Worm (Caenorhabditis elegans) whole organism, young adult: ENCODE data around the gene C17G10.7.
A peak's percentile ranks its signal among the peaks of the same experiment; 100 is the strongest.

ENCODE experiments used
- B0035.1 ChIP-seq: sonication (generic microtip); optimal IDR thresholded peaks from 2 replicates; lab custom pipeline; 2016; ENCODE audit warnings: missing genetic modification characterization, mild to moderate bottlenecking, missing compliant biosample characterization, missing genotype, missing genetic modification reagents
- B0261.1 ChIP-seq: sonication (generic microtip); optimal IDR thresholded peaks from 2 replicates; lab custom pipeline; 2016; ENCODE audit warnings: mild to moderate bottlenecking, missing genetic modification characterization, moderate library complexity, missing compliant biosample characterization
- B0336.3 ChIP-seq: fragments of 200-800 bp; sonication (Bioruptor generic); IDR thresholded peaks from 2 replicates; pipeline ENCODE4 v1.3.6; 2022; ENCODE audit warnings: missing genetic modification characterization, missing compliant biosample characterization
- F22D6.2 ChIP-seq: sonication (generic microtip); optimal IDR thresholded peaks from 2 replicates; lab custom pipeline; 2016; ENCODE audit warnings: mild to moderate bottlenecking, missing genetic modification characterization, missing compliant biosample characterization
- F23B12.7 ChIP-seq: sonication (generic microtip); optimal IDR thresholded peaks from 2 replicates; lab custom pipeline; 2017; ENCODE audit warnings: missing genetic modification characterization, mild to moderate bottlenecking, missing compliant biosample characterization, antibody characterized with exemption, moderate library complexity; ENCODE audit not compliant: insufficient read depth
- F39B2.1 ChIP-seq: fragments of 200-800 bp; sonication (Bioruptor generic); IDR thresholded peaks from 2 replicates; pipeline ENCODE4 v1.3.6; 2022; ENCODE audit warnings: missing genetic modification reagents, missing genetic modification characterization, missing compliant biosample characterization
- F57A8.1 ChIP-seq: fragments of 200-800 bp; sonication (Bioruptor generic); optimal IDR thresholded peaks from 2 replicates; lab custom pipeline; 2018; ENCODE audit warnings: mild to moderate bottlenecking, missing genetic modification characterization, moderate library complexity, missing compliant biosample characterization
- K11D2.4 ChIP-seq: fragments of 200-800 bp; sonication (Bioruptor generic); IDR thresholded peaks from 2 replicates; pipeline ENCODE4 v1.3.6; 2022; ENCODE audit warnings: missing genetic modification reagents, missing genetic modification characterization, missing compliant biosample characterization
- K12H6.12 ChIP-seq: fragments of 200-800 bp; sonication (Bioruptor generic); optimal IDR thresholded peaks from 2 replicates; lab custom pipeline; 2018; ENCODE audit warnings: mild to moderate bottlenecking, missing genetic modification characterization, missing compliant biosample characterization
- T26A5.8 ChIP-seq: sonication (generic microtip); optimal IDR thresholded peaks from 2 replicates; lab custom pipeline; 2016; ENCODE audit warnings: missing genetic modification characterization, missing compliant biosample characterization
- Y53G8AR.9 ChIP-seq: fragments of 200-800 bp; sonication (Bioruptor generic); conservative IDR thresholded peaks from 2 replicates; pipeline ENCODE4 v1.3.6; 2022; ENCODE audit warnings: missing genetic modification reagents, missing genetic modification characterization, missing compliant biosample characterization
- ZK185.1 ChIP-seq: sonication (generic microtip); optimal IDR thresholded peaks from 2 replicates; lab custom pipeline; 2016; ENCODE audit warnings: mild to moderate bottlenecking, missing genetic modification characterization, missing compliant biosample characterization; ENCODE audit not compliant: poor library complexity, severe bottlenecking
- aptf-2 ChIP-seq: fragments of 200-800 bp; sonication (Bioruptor generic); conservative IDR thresholded peaks from 2 replicates; pipeline ENCODE4 v1.3.6; 2022; ENCODE audit warnings: missing genetic modification reagents, missing genetic modification characterization, missing compliant biosample characterization
- atf-7 ChIP-seq: sonication (generic microtip); optimal IDR thresholded peaks from 2 replicates; lab custom pipeline; 2017; ENCODE audit warnings: mild to moderate bottlenecking, missing genetic modification characterization, missing compliant biosample characterization
- attf-5 ChIP-seq: fragments of 200-800 bp; sonication (Bioruptor generic); optimal IDR thresholded peaks from 2 replicates; lab custom pipeline; 2018; ENCODE audit warnings: mild to moderate bottlenecking, missing genetic modification characterization, missing compliant biosample characterization
- bed-2 ChIP-seq: fragments of 200-800 bp; sonication (Bioruptor generic); IDR thresholded peaks from 2 replicates; pipeline ENCODE4 v1.3.6; 2022; ENCODE audit warnings: missing genetic modification reagents, missing genetic modification characterization, missing compliant biosample characterization
- cebp-2 ChIP-seq: fragments of 200-800 bp; sonication (Bioruptor generic); IDR thresholded peaks from 2 replicates; pipeline ENCODE4 v1.3.6; 2022; ENCODE audit warnings: missing genetic modification characterization, missing compliant biosample characterization
- ceh-100 ChIP-seq: fragments of 200-800 bp; sonication (Bioruptor generic); IDR thresholded peaks from 2 replicates; pipeline ENCODE4 v1.3.6; 2022; ENCODE audit warnings: missing genetic modification reagents, missing genetic modification characterization, missing compliant biosample characterization
- ceh-27 ChIP-seq: fragments of 200-800 bp; sonication (Bioruptor generic); optimal IDR thresholded peaks from 2 replicates; lab custom pipeline; 2018; ENCODE audit warnings: mild to moderate bottlenecking, missing genetic modification characterization, moderate library complexity, missing compliant biosample characterization
- ceh-58 ChIP-seq: fragments of 200-800 bp; sonication (Bioruptor generic); IDR thresholded peaks from 2 replicates; pipeline ENCODE4 v1.3.6; 2022; ENCODE audit warnings: missing genetic modification characterization, missing compliant biosample characterization
- ceh-91 ChIP-seq: fragments of 200-800 bp; sonication (Bioruptor generic); IDR thresholded peaks from 2 replicates; pipeline ENCODE4 v1.3.6; 2022; ENCODE audit warnings: missing genetic modification reagents, missing genetic modification characterization, missing compliant biosample characterization
- ets-4 ChIP-seq: fragments of 200-800 bp; sonication (Bioruptor generic); optimal IDR thresholded peaks from 2 replicates; lab custom pipeline; 2018; ENCODE audit warnings: mild to moderate bottlenecking, missing genetic modification characterization, missing compliant biosample characterization
- fkh-3 ChIP-seq: sonication (generic microtip); optimal IDR thresholded peaks from 2 replicates; lab custom pipeline; 2016; ENCODE audit warnings: mild to moderate bottlenecking, missing genetic modification characterization, missing compliant biosample characterization
- hsf-1 ChIP-seq: fragments of 200-800 bp; sonication (Bioruptor generic); IDR thresholded peaks from 2 replicates; pipeline ENCODE4 v1.3.6; 2022; ENCODE audit warnings: missing genetic modification reagents, missing genetic modification characterization, missing compliant biosample characterization
- lsl-1 ChIP-seq: fragments of 200-800 bp; sonication (Bioruptor generic); optimal IDR thresholded peaks from 2 replicates; lab custom pipeline; 2018; ENCODE audit warnings: mild to moderate bottlenecking, missing genetic modification characterization, moderate library complexity, missing compliant biosample characterization
- madf-10 ChIP-seq: sonication (generic microtip); optimal IDR thresholded peaks from 2 replicates; lab custom pipeline; 2016; ENCODE audit warnings: mild to moderate bottlenecking, missing genetic modification characterization, missing compliant biosample characterization
- madf-3 ChIP-seq: fragments of 200-800 bp; sonication (Bioruptor generic); IDR thresholded peaks from 2 replicates; pipeline ENCODE4 v1.3.6; 2022; ENCODE audit warnings: missing genetic modification reagents, missing genetic modification characterization, missing compliant biosample characterization
- madf-8 ChIP-seq: fragments of 200-800 bp; sonication (Bioruptor generic); conservative IDR thresholded peaks from 2 replicates; pipeline ENCODE4 v1.3.6; 2022; ENCODE audit warnings: missing genetic modification reagents, missing genetic modification characterization, missing compliant biosample characterization
- mel-28 ChIP-seq: sonication (generic microtip); optimal IDR thresholded peaks from 2 replicates; lab custom pipeline; 2016; ENCODE audit warnings: borderline replicate concordance, mild to moderate bottlenecking, missing genetic modification characterization, missing compliant biosample characterization
- mes-4 ChIP-seq: sonication (generic microtip); optimal IDR thresholded peaks from 2 replicates; lab custom pipeline; 2016; ENCODE audit warnings: missing genotype, missing genetic modification characterization, missing compliant biosample characterization
- nfyb-1 ChIP-seq: fragments of 200-800 bp; sonication (Bioruptor generic); IDR thresholded peaks from 2 replicates; pipeline ENCODE4 v1.3.6; 2022; ENCODE audit warnings: missing genetic modification reagents, missing genetic modification characterization, missing compliant biosample characterization
- nhr-80 ChIP-seq: sonication (generic microtip); optimal IDR thresholded peaks from 2 replicates; lab custom pipeline; 2016; ENCODE audit warnings: missing genetic modification characterization, missing compliant biosample characterization
- pbrm-1 ChIP-seq: fragments of 200-800 bp; sonication (Bioruptor generic); IDR thresholded peaks from 2 replicates; pipeline ENCODE4 v1.3.6; 2022; ENCODE audit warnings: missing genetic modification reagents, missing genetic modification characterization, missing compliant biosample characterization
- rpc-1 ChIP-seq, 2 experiments: fragments of 150-350 bp in 1 of 2; sonication (generic microtip) in 1 of 2; optimal IDR thresholded peaks; 2 replicates each; lab custom pipeline; 2014 to 2018; ENCODE audit warnings: missing biosample characterization in 1 of 2, missing genetic modification characterization in 1 of 2, missing genetic modification reagents in 1 of 2, missing genotype in 1 of 2
- somi-1 ChIP-seq: fragments of 200-800 bp; sonication (Bioruptor generic); optimal IDR thresholded peaks from 2 replicates; lab custom pipeline; 2018; ENCODE audit warnings: mild to moderate bottlenecking, missing genetic modification characterization, missing compliant biosample characterization
- tbp1 ChIP-seq: fragments of 200-800 bp; sonication (Bioruptor generic); optimal IDR thresholded peaks from 2 replicates; lab custom pipeline; 2018; ENCODE audit warnings: mild to moderate bottlenecking, missing genetic modification characterization, missing compliant biosample characterization
- tlf-1 ChIP-seq: fragments of 200-800 bp; sonication (Bioruptor generic); optimal IDR thresholded peaks from 2 replicates; lab custom pipeline; 2018; ENCODE audit warnings: mild to moderate bottlenecking, missing genetic modification characterization, missing compliant biosample characterization
- xnd-1 ChIP-seq: sonication (generic microtip); optimal IDR thresholded peaks from 2 replicates; lab custom pipeline; 2016; ENCODE audit warnings: missing genotype, missing genetic modification reagents, missing genetic modification characterization, missing compliant biosample characterization
- zfh-2 ChIP-seq: fragments of 200-800 bp; sonication (Bioruptor generic); conservative IDR thresholded peaks from 2 replicates; pipeline ENCODE4 v1.3.6; 2022; ENCODE audit warnings: missing genetic modification reagents, missing genetic modification characterization, missing compliant biosample characterization
- ztf-18 ChIP-seq: sonication (generic microtip); optimal IDR thresholded peaks from 2 replicates; lab custom pipeline; 2016; ENCODE audit warnings: missing genotype, mild to moderate bottlenecking, missing genetic modification characterization, missing compliant biosample characterization
- ztf-22 ChIP-seq: fragments of 200-800 bp; sonication (Bioruptor generic); optimal IDR thresholded peaks from 2 replicates; lab custom pipeline; 2018; ENCODE audit warnings: mild to moderate bottlenecking, missing genetic modification characterization, moderate library complexity, missing compliant biosample characterization
- ztf-26 ChIP-seq: sonication (generic microtip); optimal IDR thresholded peaks from 2 replicates; lab custom pipeline; 2017; ENCODE audit warnings: missing genetic modification characterization, missing compliant biosample characterization
- ztf-6 ChIP-seq: fragments of 200-800 bp; sonication (Bioruptor generic); IDR thresholded peaks from 2 replicates; pipeline ENCODE4 v1.3.6; 2022; ENCODE audit warnings: missing genetic modification reagents, missing genetic modification characterization, missing compliant biosample characterization

C17G10.7 gene

ce11 chrII:5604441-5604840 is 3.2 kb downstream of the C17G10.7 start:
- TF ChIP-seq cebp-2 (GFP tag; lab: Robert Waterston, UW) (no peak), attf-5 (GFP tag; lab: Kevin White, UChicago) (no peak), pbrm-1 (GFP tag; lab: Robert Waterston, UW) (no peak), rpc-1 (optimal IDR thresholded peaks at IDR 0.05; lab: Kevin White, UChicago) (no peak), rpc-1 (tag; optimal IDR thresholded peaks at IDR 0.05; lab: Kevin White, UChicago) (no peak)

- TF ChIP-seq bed-2 (no peak), ztf-22 (no peak)
- TF ChIP-seq, all 124 proteins: peak for 0
Observed at ce11 chrII:5603194-5603593, 4.5 kb downstream of the C17G10.7 start, which contains the start of gene C17G10.6. TSS of gene C17G10.6 (minus strand) at chrII:5603294.

ce11 chrII:5599326-5600044 is 8.2 kb downstream of the C17G10.7 start, which contains the start of gene C17G10.10:
TSS of gene C17G10.10 (minus strand) at chrII:5599376.
- TF ChIP-seq F57A8.1 (GFP tag; lab: Kevin White, UChicago) (no peak), mel-28 (tag; lab: Kevin White, UChicago) (no peak), ztf-18 (tag; lab: Kevin White, UChicago) (peak; percentile 14), madf-8 (GFP tag; lab: Robert Waterston, UW) (peak; percentile 45), nhr-80 (tag; lab: Kevin White, UChicago) (peak; percentile 59), aptf-2 (GFP tag; lab: Robert Waterston, UW) (no peak), ZK185.1 (tag; lab: Kevin White, UChicago) (peak; percentile 76), T26A5.8 (tag; lab: Kevin White, UChicago) (no peak), xnd-1 (tag; lab: Kevin White, UChicago) (peak; percentile 57), B0336.3 (GFP tag; lab: Robert Waterston, UW) (peak; percentile 78), mes-4 (tag; lab: Kevin White, UChicago) (no peak), zfh-2 (no peak), ets-4 (GFP tag; lab: Kevin White, UChicago) (no peak), atf-7 (tag; lab: Kevin White, UChicago) (peak; percentile 40), B0035.1 (tag; lab: Kevin White, UChicago) (no peak), F22D6.2 (tag; lab: Kevin White, UChicago) (peak; percentile 19), Y53G8AR.9 (GFP tag; lab: Robert Waterston, UW) (peak; percentile 64; the same call in 1 of the 2 replicates), madf-3 (GFP tag; lab: Robert Waterston, UW) (0 out of 2 replicates have a peak, but pooled peaks have one; percentile 13), K12H6.12 (no peak), ztf-26 (tag; lab: Kevin White, UChicago) (peak; percentile 21), F39B2.1 (0 out of 2 replicates have a peak, but pooled peaks have one; percentile 37), B0261.1 (tag; lab: Kevin White, UChicago) (peak; percentile 9), ztf-6 (GFP tag; lab: Robert Waterston, UW) (no peak), madf-10 (tag; lab: Kevin White, UChicago) (peak; percentile 28), ceh-100 (GFP tag; lab: Robert Waterston, UW) (peak; percentile 75), ceh-91 (GFP tag; lab: Robert Waterston, UW) (peak; percentile 12; the same call in 1 of the 2 replicates), bed-2 (no peak), fkh-3 (peak; percentile 58), rpc-1 (optimal IDR thresholded peaks at IDR 0.05; lab: Kevin White, UChicago) (no peak), rpc-1 (tag; optimal IDR thresholded peaks at IDR 0.05; lab: Kevin White, UChicago) (peak; percentile 15), tlf-1 (GFP tag; lab: Kevin White, UChicago) (peak; percentile 34), nfyb-1 (GFP tag; lab: Robert Waterston, UW) (peak; percentile 89), ceh-58 (GFP tag; lab: Robert Waterston, UW) (no peak), F23B12.7 (tag; lab: Kevin White, UChicago) (peak; percentile 77), lsl-1 (peak; percentile 72), tbp1 (GFP tag; lab: Kevin White, UChicago) (peak; percentile 77), hsf-1 (no peak), somi-1 (GFP tag; lab: Kevin White, UChicago) (no peak), K11D2.4 (GFP tag; lab: Robert Waterston, UW) (no peak), ceh-27 (peak; percentile 4)
